Fruit fly (Drosophila melanogaster): Measurements from ENCODE around the gene CG15747.
A peak's percentile ranks its signal among the peaks of the same experiment; 100 is the strongest.

Gene CG15747

DNA sequence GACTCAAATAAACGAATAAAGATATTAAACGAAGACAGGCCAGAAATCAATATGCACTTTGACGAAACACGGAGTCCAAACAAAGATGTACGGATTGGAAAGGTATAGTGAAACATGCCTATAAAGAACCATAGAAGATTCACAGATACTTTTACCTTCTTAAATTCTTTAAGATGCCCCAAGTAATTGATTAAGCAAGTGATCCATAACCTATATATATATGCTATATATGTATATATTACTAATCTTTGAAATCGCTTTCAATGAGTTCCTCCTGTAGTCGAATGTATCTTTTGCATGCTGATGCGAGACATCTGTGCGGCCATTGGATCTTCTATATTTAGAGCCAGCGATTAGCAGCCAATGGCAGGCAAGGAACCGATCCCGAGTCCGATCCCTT lies 30.0 kb downstream of the CG15747 start, which contains the start of gene dmrt11E (continued):
- TF ChIP-seq inv (GFP tag; IDR thresholded peaks at IDR 0.05; ENCODE audit: partially characterized antibody) (no peak), TFAM (GFP tag; optimal IDR thresholded peaks at IDR 0.05) (no peak), HmgZ (tag; optimal IDR thresholded peaks at IDR 0.05) (no peak), Lhr (GFP tag; optimal IDR thresholded peaks at IDR 0.05) (peak; percentile 34), CG7271 (tag; optimal IDR thresholded peaks at IDR 0.05) (peak; percentile 24), dimm (GFP tag; IDR thresholded peaks at IDR 0.05) (no peak), caup (GFP tag; optimal IDR thresholded peaks at IDR 0.05; ENCODE audit: severe bottlenecking) (no peak), Atf3 (GFP tag; optimal IDR thresholded peaks at IDR 0.05) (no peak), CG15601 (tag; optimal IDR thresholded peaks at IDR 0.05) (peak; percentile 59), Sox100B (GFP tag; optimal IDR thresholded peaks at IDR 0.05) (peak; percentile 31), row (GFP tag; IDR thresholded peaks at IDR 0.05) (peak; percentile 81), HLH54F (GFP tag; optimal IDR thresholded peaks at IDR 0.05) (no peak), btn (GFP tag; optimal IDR thresholded peaks at IDR 0.05) (no peak), ap (GFP tag; IDR thresholded peaks at IDR 0.05) (0 out of 2 replicates have a peak, but pooled peaks have one; percentile 29), ase (GFP tag; IDR thresholded peaks at IDR 0.05) (peak; percentile 41; the same call in 1 of the 3 replicates), fu2 (GFP tag; optimal IDR thresholded peaks at IDR 0.05) (no peak), CG33557 (GFP tag; optimal IDR thresholded peaks at IDR 0.05) (peak; percentile 76), gfzf (GFP tag; optimal IDR thresholded peaks at IDR 0.05) (no peak), CoRest (tag; optimal IDR thresholded peaks at IDR 0.05) (peak; percentile 72), zf30C (GFP tag; optimal IDR thresholded peaks at IDR 0.05) (no peak), CG13775 (GFP tag; optimal IDR thresholded peaks at IDR 0.05) (peak; percentile 18), nerfin-2 (GFP tag; IDR thresholded peaks at IDR 0.05; ENCODE audit: partially characterized antibody) (no peak), Antp (GFP tag; optimal IDR thresholded peaks at IDR 0.05) (no peak), Sox102F (GFP tag; optimal IDR thresholded peaks at IDR 0.05) (peak; percentile 76), CG14710 (tag; optimal IDR thresholded peaks at IDR 0.05) (peak; percentile 75), unc-4 (GFP tag; IDR thresholded peaks at IDR 0.05; ENCODE audit: partially characterized antibody) (no peak), CG10979 (tag; optimal IDR thresholded peaks at IDR 0.05) (peak; percentile 82), CG12942 (GFP tag; optimal IDR thresholded peaks at IDR 0.05) (no peak), CG16863 (GFP tag; optimal IDR thresholded peaks at IDR 0.05) (no peak), scrt (GFP tag; optimal IDR thresholded peaks at IDR 0.05) (no peak), Stat92E (GFP tag; optimal IDR thresholded peaks at IDR 0.05) (no peak), ab (GFP tag; optimal IDR thresholded peaks at IDR 0.05) (no peak), E2f2 (GFP tag; IDR thresholded peaks at IDR 0.05) (0 out of 2 replicates have a peak, but pooled peaks have one; percentile 16), Kr (GFP tag; optimal IDR thresholded peaks at IDR 0.05) (no peak), CTCF (GFP tag; optimal IDR thresholded peaks at IDR 0.05) (no peak), Myb (GFP tag; optimal IDR thresholded peaks at IDR 0.05) (no peak), CG13287 (GFP tag; IDR thresholded peaks at IDR 0.05; ENCODE audit: partially characterized antibody) (no peak), ftz-f1 (GFP tag; optimal IDR thresholded peaks at IDR 0.05) (no peak), Oli (tag; optimal IDR thresholded peaks at IDR 0.05) (peak; percentile 60), CG18011 (GFP tag; optimal IDR thresholded peaks at IDR 0.05) (no peak), Bdp1 (GFP tag; optimal IDR thresholded peaks at IDR 0.05) (no peak), bab2 (GFP tag; optimal IDR thresholded peaks at IDR 0.05) (no peak), Abd-B (GFP tag; optimal IDR thresholded peaks at IDR 0.05) (peak; percentile 41), CG4854 (GFP tag; optimal IDR thresholded peaks at IDR 0.05) (no peak), dmrt99B (tag; optimal IDR thresholded peaks at IDR 0.05) (peak; percentile 78), Awh (GFP tag; IDR thresholded peaks at IDR 0.05) (0 out of 2 replicates have a peak, but pooled peaks have one; percentile 48), CG9727 (GFP tag; optimal IDR thresholded peaks at IDR 0.05) (peak; percentile 55), Rfx (GFP tag; IDR thresholded peaks at IDR 0.05) (no peak), CG10543 (GFP tag; optimal IDR thresholded peaks at IDR 0.05) (no peak), CG17829 (tag; optimal IDR thresholded peaks at IDR 0.05) (peak; percentile 86), jumu (GFP tag; optimal IDR thresholded peaks at IDR 0.05) (no peak)
